Worm (Caenorhabditis elegans): ENCODE results near the gene cest-30.
A peak's percentile ranks its signal among the peaks of the same experiment; 100 is the strongest.

The cest-30 gene

DNA sequence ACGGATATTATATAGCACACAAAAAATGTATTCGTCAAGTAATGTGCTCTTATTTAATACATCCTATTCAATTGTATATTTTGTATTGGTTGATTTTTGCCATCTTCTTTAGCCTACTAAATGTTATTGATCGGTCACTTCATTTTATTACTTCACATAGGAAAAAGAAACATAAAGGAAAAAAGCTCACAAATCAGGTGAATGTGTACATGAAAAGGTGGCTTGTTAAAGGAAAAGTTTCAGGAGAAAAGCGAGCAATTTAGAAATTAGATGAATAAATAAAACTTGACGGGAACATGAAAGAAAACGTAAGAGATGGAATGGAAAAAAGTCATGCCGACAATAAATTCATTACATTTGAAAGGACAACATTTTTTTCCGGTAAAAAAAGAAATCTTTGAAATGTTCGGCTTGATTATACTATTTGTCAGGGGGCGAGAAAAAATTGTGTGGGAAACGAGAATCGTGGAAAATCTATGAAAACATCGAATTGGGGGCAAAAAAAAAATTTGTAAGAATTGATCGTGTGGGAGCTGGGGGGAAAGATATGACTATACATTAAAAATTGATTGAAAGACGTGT lies 12.6 kb upstream of the cest-30 start (continued):
- TF ChIP-seq F39B2.1 (GFP tag; IDR thresholded peaks at IDR 0.05) (no peak), B0261.1 (tag; optimal IDR thresholded peaks at IDR 0.05) (no peak), dpl-1 (GFP tag; optimal IDR thresholded peaks at IDR 0.05) (no peak), Y56A3A.18 (GFP tag; IDR thresholded peaks at IDR 0.05) (0 out of 2 replicates have a peak, but pooled peaks have one; percentile 12), nhr-80 (tag; optimal IDR thresholded peaks at IDR 0.05) (no peak), Y67H2A.10 (GFP tag; conservative IDR thresholded peaks at IDR 0.05) (no peak), ccch-3 (GFP tag; optimal IDR thresholded peaks at IDR 0.05) (no peak), die-1 (tag; optimal IDR thresholded peaks at IDR 0.05) (peak; percentile 38), cebp-1 (GFP tag; IDR thresholded peaks at IDR 0.05) (no peak), cebp-1 (tag; optimal IDR thresholded peaks at IDR 0.05) (peak; percentile 58), xnd-1 (tag; optimal IDR thresholded peaks at IDR 0.05) (no peak), ceh-100 (GFP tag; IDR thresholded peaks at IDR 0.05) (no peak), tbx-9 (tag; optimal IDR thresholded peaks at IDR 0.05; ENCODE audit: borderline replicate concordance) (no peak), atf-7 (tag; optimal IDR thresholded peaks at IDR 0.05) (no peak), D2030.7 (GFP tag; IDR thresholded peaks at IDR 0.05) (0 out of 2 replicates have a peak, but pooled peaks have one; percentile 9), F49E8.2 (tag; optimal IDR thresholded peaks at IDR 0.05; ENCODE audit: insufficient read depth) (peak; percentile 52), tlf-1 (GFP tag; optimal IDR thresholded peaks at IDR 0.05) (peak; percentile 5), athp-1 (tag; optimal IDR thresholded peaks at IDR 0.05) (peak; percentile 52), hrde-1 (tag; optimal IDR thresholded peaks at IDR 0.05; ENCODE audit: borderline replicate concordance) (peak; percentile 42), ztf-18 (tag; optimal IDR thresholded peaks at IDR 0.05) (no peak), B0336.3 (GFP tag; IDR thresholded peaks at IDR 0.05) (0 out of 2 replicates have a peak, but pooled peaks have one; percentile 34), gei-17 (GFP tag; optimal IDR thresholded peaks at IDR 0.05) (no peak)

DNA sequence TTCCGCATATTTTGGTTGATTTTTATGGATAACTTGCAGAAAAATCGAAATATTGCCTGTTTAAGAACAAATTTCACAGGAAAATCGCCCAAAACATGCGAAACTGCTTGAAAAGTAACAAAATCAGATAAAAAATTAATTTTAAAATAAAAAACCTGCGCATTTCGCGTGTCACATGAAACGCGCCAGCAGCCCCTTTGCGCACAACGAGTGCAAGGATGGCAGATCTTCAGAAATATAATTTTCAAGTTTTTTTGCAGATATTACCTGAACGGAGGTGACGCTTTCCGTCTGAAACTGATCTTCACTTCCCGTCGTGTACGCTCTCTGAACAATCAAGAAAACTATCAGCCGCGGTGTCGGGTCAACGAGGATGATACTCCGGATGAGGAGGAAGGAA lies 12.1 kb upstream of the cest-30 start:
- TF ChIP-seq hsf-1 (GFP tag; IDR thresholded peaks at IDR 0.05) (no peak), attf-3 (GFP tag; conservative IDR thresholded peaks at IDR 0.05) (no peak), madf-8 (GFP tag; conservative IDR thresholded peaks at IDR 0.05) (no peak), pha-4 (tag; optimal IDR thresholded peaks at IDR 0.05) (no peak), ztf-18 (tag; optimal IDR thresholded peaks at IDR 0.05) (peak; percentile 92), hrde-1 (tag; optimal IDR thresholded peaks at IDR 0.05; ENCODE audit: borderline replicate concordance) (no peak), egl-44 (GFP tag; IDR thresholded peaks at IDR 0.05) (no peak), lin-35 (GFP tag; optimal IDR thresholded peaks at IDR 0.05) (peak in 2 of 3 experiments; percentile 22 to 47), die-1 (tag; optimal IDR thresholded peaks at IDR 0.05) (no peak), hmg-1.2 (GFP tag; IDR thresholded peaks at IDR 0.05) (no peak), athp-1 (tag; optimal IDR thresholded peaks at IDR 0.05) (no peak), B0019.2 (GFP tag; conservative IDR thresholded peaks at IDR 0.05) (no peak), C06A6.2 (GFP tag; conservative IDR thresholded peaks at IDR 0.05) (no peak), nhr-80 (tag; optimal IDR thresholded peaks at IDR 0.05) (peak; percentile 8), ets-4 (GFP tag; optimal IDR thresholded peaks at IDR 0.05) (no peak), Y67H2A.10 (GFP tag; conservative IDR thresholded peaks at IDR 0.05) (no peak), tbp1 (GFP tag; optimal IDR thresholded peaks at IDR 0.05) (no peak), attf-6 (GFP tag; IDR thresholded peaks at IDR 0.05) (no peak), ztf-22 (GFP tag; optimal IDR thresholded peaks at IDR 0.05) (no peak), D2030.7 (GFP tag; IDR thresholded peaks at IDR 0.05) (0 out of 2 replicates have a peak, but pooled peaks have one; percentile 16), cebp-1 (GFP tag; IDR thresholded peaks at IDR 0.05) (no peak), cebp-1 (tag; optimal IDR thresholded peaks at IDR 0.05) (peak; percentile 36), dox-1 (GFP tag; IDR thresholded peaks at IDR 0.05) (peak; percentile 72), snpc-3.4 (tag; optimal IDR thresholded peaks at IDR 0.05) (peak; percentile 45), sea-2 (GFP tag; IDR thresholded peaks at IDR 0.05) (no peak), him-1 (tag; optimal IDR thresholded peaks at IDR 0.05) (no peak), madf-6 (GFP tag; IDR thresholded peaks at IDR 0.05) (peak; percentile 31; the same call in 1 of the 2 replicates), nfya-1 (tag; optimal IDR thresholded peaks at IDR 0.05; ENCODE audit: borderline replicate concordance, insufficient read depth) (no peak), nfya-2 (GFP tag; IDR thresholded peaks at IDR 0.05) (no peak), sptf-2 (GFP tag; optimal IDR thresholded peaks at IDR 0.05) (no peak), repo-1 (tag; optimal IDR thresholded peaks at IDR 0.05) (no peak), hlh-26 (GFP tag; conservative IDR thresholded peaks at IDR 0.05) (no peak), F57A8.1 (GFP tag; optimal IDR thresholded peaks at IDR 0.05) (no peak)

Data from whole organism, young adult.